Worm (Caenorhabditis elegans): ENCODE measurements around the gene agt-1.

agt-1 gene

ce11 chrIV:13360144-13360543, 9.1 kb downstream of the agt-1 start, which contains the start of gene Y62E10A.3:
TSS of gene Y62E10A.3 (minus strand) at chrIV:13360244.
- no peak for TF ChIP-seq D2030.7 (GFP tag; IDR thresholded peaks at IDR 0.05)

- TF ChIP-seq nhr-27 (tag; optimal IDR thresholded peaks at IDR 0.05), result no peak
- TF ChIP-seq dpl-1 (GFP tag; optimal IDR thresholded peaks at IDR 0.05), result no peak
- TF ChIP-seq zfh-2 (GFP tag; conservative IDR thresholded peaks at IDR 0.05), result no peak
- TF ChIP-seq F49E8.2 (tag; optimal IDR thresholded peaks at IDR 0.05; ENCODE audit: insufficient read depth), result no peak
- no peak for TF ChIP-seq nhr-179 (tag; optimal IDR thresholded peaks at IDR 0.05)
- no peak for TF ChIP-seq Y95B8A.8 (GFP tag; IDR thresholded peaks at IDR 0.05)
These were observed 10.7 kb downstream of the agt-1 start, which contains the start of gene W02A2.8 for ce11 chrIV:13358488-13358887. TSS of gene W02A2.8 (minus strand) at chrIV:13358588.

- TF ChIP-seq lin-40 (tag; optimal IDR thresholded peaks at IDR 0.05) (no peak), hmg-20 (GFP tag; IDR thresholded peaks at IDR 0.05) (no peak), tbx-9 (tag; optimal IDR thresholded peaks at IDR 0.05; ENCODE audit: borderline replicate concordance) (no peak), lsy-27 (tag; optimal IDR thresholded peaks at IDR 0.05; ENCODE audit: borderline replicate concordance, insufficient read depth) (no peak), athp-1 (tag; optimal IDR thresholded peaks at IDR 0.05) (no peak), fkh-3 (tag; optimal IDR thresholded peaks at IDR 0.05) (no peak), nfyb-1 (GFP tag; IDR thresholded peaks at IDR 0.05) (no peak), B0019.2 (GFP tag; conservative IDR thresholded peaks at IDR 0.05) (no peak), cebp-1 (GFP tag; IDR thresholded peaks at IDR 0.05) (no peak), cebp-1 (tag; optimal IDR thresholded peaks at IDR 0.05) (no peak), hmg-1.2 (GFP tag; IDR thresholded peaks at IDR 0.05) (0 out of 2 replicates have a peak, but pooled peaks have one; percentile 13), ztf-6 (GFP tag; IDR thresholded peaks at IDR 0.05) (no peak), repo-1 (tag; optimal IDR thresholded peaks at IDR 0.05) (no peak), F23B12.7 (tag; optimal IDR thresholded peaks at IDR 0.05; ENCODE audit: insufficient read depth) (no peak), Y53F4B.3 (GFP tag; IDR thresholded peaks at IDR 0.05) (no peak), mxl-1 (tag; optimal IDR thresholded peaks at IDR 0.05) (no peak), ceh-91 (GFP tag; IDR thresholded peaks at IDR 0.05) (no peak), bed-2 (GFP tag; IDR thresholded peaks at IDR 0.05) (no peak), unc-130 (GFP tag; optimal IDR thresholded peaks at IDR 0.05) (no peak), C06A6.2 (GFP tag; conservative IDR thresholded peaks at IDR 0.05) (no peak), egrh-3 (GFP tag; IDR thresholded peaks at IDR 0.05) (no peak), B0261.1 (tag; optimal IDR thresholded peaks at IDR 0.05) (no peak), ztf-3 (GFP tag; optimal IDR thresholded peaks at IDR 0.05) (no peak), K11D2.4 (GFP tag; IDR thresholded peaks at IDR 0.05) (no peak), nfya-2 (GFP tag; IDR thresholded peaks at IDR 0.05) (no peak), hsf-1 (GFP tag; IDR thresholded peaks at IDR 0.05) (peak; percentile 63), F37B4.10 (GFP tag; IDR thresholded peaks at IDR 0.05) (no peak), lin-54 (GFP tag; optimal IDR thresholded peaks at IDR 0.05) (no peak), F55B11.4 (tag; optimal IDR thresholded peaks at IDR 0.05; ENCODE audit: borderline replicate concordance, insufficient read depth) (no peak), Y53G8AR.9 (GFP tag; conservative IDR thresholded peaks at IDR 0.05) (no peak; the same call in 1 of the 2 replicates), nhr-179 (tag; optimal IDR thresholded peaks at IDR 0.05) (no peak), unc-62 (GFP tag; optimal IDR thresholded peaks at IDR 0.05) (no peak), bed-1 (GFP tag; IDR thresholded peaks at IDR 0.05) (no peak), dpff-1 (tag; optimal IDR thresholded peaks at IDR 0.05) (no peak), F57C9.4 (tag; optimal IDR thresholded peaks at IDR 0.05) (no peak), ztf-26 (tag; optimal IDR thresholded peaks at IDR 0.05) (no peak), ZK185.1 (tag; optimal IDR thresholded peaks at IDR 0.05; ENCODE audit: poor library complexity, severe bottlenecking) (no peak), snpc-1.1 (tag; optimal IDR thresholded peaks at IDR 0.05; ENCODE audit: insufficient read depth) (no peak), F10E7.11 (tag; optimal IDR thresholded peaks at IDR 0.05) (no peak)
These were observed 13.2 kb downstream of the agt-1 start for ce11 chrIV:13356005-13356404.
